Worm (Caenorhabditis elegans) whole organism, midembryonic: ENCODE measurements around the gene Y47A7.2.

Source experiments
- T22C8.4 ChIP-seq: fragments of 200-800 bp; sonication (Bioruptor generic); IDR thresholded peaks from 2 replicates; pipeline ENCODE4 v1.3.6; 2022; ENCODE audit warnings: missing genetic modification characterization, missing compliant biosample characterization
- cog-1 ChIP-seq: sonication (generic microtip); optimal IDR thresholded peaks from 2 replicates; lab custom pipeline; 2016; ENCODE audit warnings: missing genetic modification characterization, missing compliant biosample characterization
- flt-1 ChIP-seq: fragments of 200-800 bp; sonication (Bioruptor generic); IDR thresholded peaks from 2 replicates; pipeline ENCODE4 v1.3.6; 2022; ENCODE audit warnings: missing genetic modification characterization, missing compliant biosample characterization
- med-1 ChIP-seq: sonication (generic microtip); optimal IDR thresholded peaks from 2 replicates; lab custom pipeline; 2017; ENCODE audit warnings: missing genetic modification characterization, mild to moderate bottlenecking, missing compliant biosample characterization, antibody characterized with exemption, missing genetic modification reagents; ENCODE audit not compliant: insufficient read depth
- tab-1 ChIP-seq: fragments of 200-800 bp; sonication (Bioruptor generic); IDR thresholded peaks from 2 replicates; pipeline ENCODE4 v1.3.6; 2022; ENCODE audit warnings: missing genetic modification characterization, missing compliant biosample characterization
- ztf-23 ChIP-seq: fragments of 200-800 bp; sonication (Bioruptor generic); IDR thresholded peaks from 2 replicates; pipeline ENCODE4 v1.3.6; 2022; ENCODE audit warnings: missing genetic modification reagents, missing genetic modification characterization, missing compliant biosample characterization

DNA sequence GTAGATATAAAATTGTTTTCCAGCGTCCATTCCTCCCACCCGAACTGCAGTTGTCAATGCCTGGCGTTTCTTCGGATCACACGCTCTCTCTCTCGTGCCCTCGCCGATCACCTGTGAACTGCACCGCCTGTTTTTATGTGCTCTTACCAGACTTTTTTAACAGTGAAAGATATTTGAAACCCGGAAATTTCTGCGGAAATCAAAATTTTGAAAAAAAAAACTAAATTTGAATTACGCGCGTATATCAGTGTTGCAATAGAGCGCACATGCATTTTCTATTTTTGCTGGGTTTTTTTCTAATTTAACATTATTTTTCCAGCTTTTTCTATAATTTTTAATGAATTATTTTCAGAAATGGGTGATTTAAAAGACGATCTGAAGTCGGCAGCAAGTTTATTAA, 6.0 kb upstream of the Y47A7.2 start, which contains the start of gene ttc-37:
- TF ChIP-seq tab-1 (GFP tag; lab: Robert Waterston, UW) (no peak), cog-1 (tag; lab: Kevin White, UChicago) (no peak), med-1 (no peak), T22C8.4 (GFP tag; lab: Robert Waterston, UW) (no peak), ztf-23 (GFP tag; lab: Robert Waterston, UW) (no peak), flt-1 (GFP tag; lab: Robert Waterston, UW) (no peak)
